Worm (Caenorhabditis elegans) whole organism, young adult: Measurements from ENCODE around the gene F17C11.2.

Experiments
- D2030.7 ChIP-seq: fragments of 200-800 bp; sonication (Bioruptor generic); IDR thresholded peaks from 2 replicates; pipeline ENCODE4 v1.3.6; 2022; ENCODE audit warnings: missing genetic modification reagents, missing genetic modification characterization, missing compliant biosample characterization
- F10E7.11 ChIP-seq: sonication (generic microtip); optimal IDR thresholded peaks from 2 replicates; lab custom pipeline; 2017; ENCODE audit warnings: mild to moderate bottlenecking, missing genetic modification characterization, moderate library complexity, missing compliant biosample characterization
- F37B4.10 ChIP-seq: fragments of 200-800 bp; sonication (Bioruptor generic); IDR thresholded peaks from 2 replicates; pipeline ENCODE4 v1.3.6; 2022; ENCODE audit warnings: missing genetic modification characterization, missing compliant biosample characterization
- F55B11.4 ChIP-seq: sonication (generic microtip); optimal IDR thresholded peaks from 2 replicates; lab custom pipeline; 2016; ENCODE audit warnings: missing compliant biosample characterization, missing genetic modification characterization, borderline replicate concordance; ENCODE audit not compliant: insufficient read depth
- F57C9.4 ChIP-seq: sonication (generic microtip); optimal IDR thresholded peaks from 2 replicates; lab custom pipeline; 2017; ENCODE audit warnings: mild to moderate bottlenecking, missing genetic modification characterization, missing compliant biosample characterization
- K12H6.12 ChIP-seq: fragments of 200-800 bp; sonication (Bioruptor generic); optimal IDR thresholded peaks from 2 replicates; lab custom pipeline; 2018; ENCODE audit warnings: mild to moderate bottlenecking, missing genetic modification characterization, missing compliant biosample characterization
- T07F8.4 ChIP-seq: sonication (generic microtip); optimal IDR thresholded peaks from 2 replicates; lab custom pipeline; 2016; ENCODE audit warnings: mild to moderate bottlenecking, missing genetic modification characterization, moderate library complexity, missing compliant biosample characterization
- T26A5.8 ChIP-seq: sonication (generic microtip); optimal IDR thresholded peaks from 2 replicates; lab custom pipeline; 2016; ENCODE audit warnings: missing genetic modification characterization, missing compliant biosample characterization
- Y67H2A.10 ChIP-seq: fragments of 200-800 bp; sonication (Bioruptor generic); conservative IDR thresholded peaks from 2 replicates; pipeline ENCODE4 v1.3.6; 2022; ENCODE audit warnings: missing genetic modification reagents, missing genetic modification characterization, missing compliant biosample characterization
- Y95B8A.8 ChIP-seq: fragments of 200-800 bp; sonication (Bioruptor generic); IDR thresholded peaks from 2 replicates; pipeline ENCODE4 v1.3.6; 2022; ENCODE audit warnings: missing genetic modification reagents, missing genetic modification characterization, missing compliant biosample characterization
- bed-2 ChIP-seq: fragments of 200-800 bp; sonication (Bioruptor generic); IDR thresholded peaks from 2 replicates; pipeline ENCODE4 v1.3.6; 2022; ENCODE audit warnings: missing genetic modification reagents, missing genetic modification characterization, missing compliant biosample characterization
- ccch-3 ChIP-seq: fragments of 200-800 bp; sonication (Bioruptor generic); optimal IDR thresholded peaks from 2 replicates; lab custom pipeline; 2018; ENCODE audit warnings: mild to moderate bottlenecking, missing genetic modification characterization, missing compliant biosample characterization
- cebp-2 ChIP-seq: fragments of 200-800 bp; sonication (Bioruptor generic); IDR thresholded peaks from 2 replicates; pipeline ENCODE4 v1.3.6; 2022; ENCODE audit warnings: missing genetic modification characterization, missing compliant biosample characterization
- ceh-79 ChIP-seq: sonication (generic microtip); optimal IDR thresholded peaks from 2 replicates; lab custom pipeline; 2017; ENCODE audit warnings: mild to moderate bottlenecking, missing genetic modification characterization, missing compliant biosample characterization
- dox-1 ChIP-seq: fragments of 200-800 bp; sonication (Bioruptor generic); IDR thresholded peaks from 2 replicates; pipeline ENCODE4 v1.3.6; 2022; ENCODE audit warnings: missing genetic modification reagents, missing genetic modification characterization, missing compliant biosample characterization
- dpl-1 ChIP-seq: fragments of 150-350 bp; optimal IDR thresholded peaks from 2 replicates; lab custom pipeline; 2014; ENCODE audit warnings: missing biosample characterization, missing genetic modification reagents, missing genetic modification characterization
- ekl-4 ChIP-seq: fragments of 200-800 bp; sonication (Bioruptor generic); IDR thresholded peaks from 2 replicates; pipeline ENCODE4 v1.3.6; 2022; ENCODE audit warnings: missing genetic modification reagents, missing genetic modification characterization, missing compliant biosample characterization
- let-607 ChIP-seq, 2 experiments: fragments of 200-800 bp in 1 of 2; sonication (Bioruptor generic) in 1 of 2; sonication (generic microtip) in 1 of 2; optimal IDR thresholded peaks; 2 replicates each; lab custom pipeline; 2016 to 2018; ENCODE audit warnings: mild to moderate bottlenecking in 2 of 2, missing compliant biosample characterization in 2 of 2, missing genetic modification characterization in 2 of 2, moderate library complexity in 2 of 2, missing genotype in 1 of 2
- lir-1 ChIP-seq: fragments of 200-800 bp; sonication (Bioruptor generic); conservative IDR thresholded peaks from 2 replicates; pipeline ENCODE4 v1.3.6; 2022; ENCODE audit warnings: missing genetic modification reagents, missing genetic modification characterization, missing compliant biosample characterization
- lsl-1 ChIP-seq: fragments of 200-800 bp; sonication (Bioruptor generic); optimal IDR thresholded peaks from 2 replicates; lab custom pipeline; 2018; ENCODE audit warnings: mild to moderate bottlenecking, missing genetic modification characterization, moderate library complexity, missing compliant biosample characterization
- madf-8 ChIP-seq: fragments of 200-800 bp; sonication (Bioruptor generic); conservative IDR thresholded peaks from 2 replicates; pipeline ENCODE4 v1.3.6; 2022; ENCODE audit warnings: missing genetic modification reagents, missing genetic modification characterization, missing compliant biosample characterization
- mcd-1 ChIP-seq: fragments of 200-800 bp; sonication (Bioruptor generic); IDR thresholded peaks from 2 replicates; pipeline ENCODE4 v1.3.6; 2022; ENCODE audit warnings: missing genetic modification reagents, missing genetic modification characterization, missing compliant biosample characterization
- mel-28 ChIP-seq: sonication (generic microtip); optimal IDR thresholded peaks from 2 replicates; lab custom pipeline; 2016; ENCODE audit warnings: borderline replicate concordance, mild to moderate bottlenecking, missing genetic modification characterization, missing compliant biosample characterization
- nfyb-1 ChIP-seq: fragments of 200-800 bp; sonication (Bioruptor generic); IDR thresholded peaks from 2 replicates; pipeline ENCODE4 v1.3.6; 2022; ENCODE audit warnings: missing genetic modification reagents, missing genetic modification characterization, missing compliant biosample characterization
- nhr-27 ChIP-seq: fragments of 200-800 bp; sonication (Bioruptor generic); optimal IDR thresholded peaks from 2 replicates; lab custom pipeline; 2018; ENCODE audit warnings: mild to moderate bottlenecking, missing genetic modification characterization, moderate library complexity, missing compliant biosample characterization
- nhr-80 ChIP-seq: sonication (generic microtip); optimal IDR thresholded peaks from 2 replicates; lab custom pipeline; 2016; ENCODE audit warnings: missing genetic modification characterization, missing compliant biosample characterization
- rcor-1 ChIP-seq: fragments of 200-800 bp; sonication (Bioruptor generic); IDR thresholded peaks from 2 replicates; pipeline ENCODE4 v1.3.6; 2022; ENCODE audit warnings: missing genetic modification reagents, missing genetic modification characterization, missing compliant biosample characterization
- sdz-38 ChIP-seq: sonication (generic microtip); optimal IDR thresholded peaks from 2 replicates; lab custom pipeline; 2016; ENCODE audit warnings: missing genotype, missing genetic modification characterization, missing compliant biosample characterization
- snpc-1.3 ChIP-seq: sonication (generic microtip); optimal IDR thresholded peaks from 2 replicates; lab custom pipeline; 2017; ENCODE audit warnings: missing genetic modification characterization, mild to moderate bottlenecking, missing compliant biosample characterization, antibody characterized with exemption, moderate library complexity, missing genotype, missing genetic modification reagents; ENCODE audit not compliant: insufficient read depth
- snpc-4 ChIP-seq, 5 experiments: fragments of 150-350 bp in 1 of 5; sonication (generic microtip) in 4 of 5; optimal IDR thresholded peaks; 2 replicates each; lab custom pipeline; 2014 to 2018; ENCODE audit warnings: missing genetic modification characterization in 5 of 5, missing biosample characterization in 3 of 5, antibody characterized with exemption in 2 of 5, mild to moderate bottlenecking in 2 of 5, missing compliant biosample characterization in 2 of 5, missing genotype in 2 of 5, moderate library complexity in 2 of 5, missing genetic modification reagents in 1 of 5
- zim-3 ChIP-seq: sonication (generic microtip); optimal IDR thresholded peaks from 2 replicates; lab custom pipeline; 2017; ENCODE audit warnings: mild to moderate bottlenecking, missing genetic modification characterization, moderate library complexity, missing compliant biosample characterization
- ztf-18 ChIP-seq: sonication (generic microtip); optimal IDR thresholded peaks from 2 replicates; lab custom pipeline; 2016; ENCODE audit warnings: missing genotype, mild to moderate bottlenecking, missing genetic modification characterization, missing compliant biosample characterization
- ztf-25 ChIP-seq: fragments of 200-800 bp; sonication (Bioruptor generic); IDR thresholded peaks from 2 replicates; pipeline ENCODE4 v1.3.6; 2022; ENCODE audit warnings: missing genetic modification reagents, missing genetic modification characterization, missing compliant biosample characterization
- ztf-26 ChIP-seq: sonication (generic microtip); optimal IDR thresholded peaks from 2 replicates; lab custom pipeline; 2017; ENCODE audit warnings: missing genetic modification characterization, missing compliant biosample characterization
- ztf-3 ChIP-seq: fragments of 200-800 bp; sonication (Bioruptor generic); optimal IDR thresholded peaks from 2 replicates; lab custom pipeline; 2018; ENCODE audit warnings: mild to moderate bottlenecking, missing genetic modification characterization, missing compliant biosample characterization

The F17C11.2 gene

DNA sequence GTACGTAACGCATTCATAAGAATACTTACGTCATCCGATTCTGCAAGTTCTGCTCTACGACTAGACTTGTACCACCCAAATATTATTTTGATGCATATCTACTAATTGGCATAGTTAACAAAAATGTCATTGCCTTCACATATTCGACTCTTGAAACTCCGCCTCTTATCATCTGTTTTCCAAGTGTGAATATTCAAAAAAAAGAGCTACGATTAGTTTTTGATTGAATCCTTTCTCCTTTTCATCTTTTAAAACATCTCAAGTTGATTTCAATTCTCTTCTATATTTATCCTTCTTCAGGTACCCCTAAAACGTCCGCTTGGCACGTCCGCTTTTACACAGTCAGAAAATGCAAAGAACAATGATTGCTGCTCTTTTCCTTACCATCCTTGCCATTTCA is at the start of gene F17C11.2:
F17C11.2 (plus strand) TSS at position 301 of the 400 bp plus-strand sequence.
- TF ChIP-seq F57C9.4 (tag; lab: Kevin White, UChicago) (no peak), ztf-26 (tag; lab: Kevin White, UChicago) (no peak), snpc-1.3 (no peak), dox-1 (GFP tag; lab: Robert Waterston, UW) (no peak), mcd-1 (GFP tag; lab: Robert Waterston, UW) (no peak), ceh-79 (tag; lab: Kevin White, UChicago) (no peak), ccch-3 (GFP tag; lab: Kevin White, UChicago) (no peak), F10E7.11 (tag; lab: Kevin White, UChicago) (no peak)

ce11 chrV:10898629-10899028 is 49.4 kb upstream of the F17C11.2 start:
- TF ChIP-seq ztf-25 (GFP tag; lab: Robert Waterston, UW) (no peak), lir-1 (GFP tag; lab: Robert Waterston, UW) (no peak), rcor-1 (GFP tag; lab: Robert Waterston, UW) (no peak), ekl-4 (GFP tag; lab: Robert Waterston, UW) (no peak), lsl-1 (GFP tag; lab: Kevin White, UChicago) (no peak), ztf-18 (tag; lab: Kevin White, UChicago) (no peak), mel-28 (no peak), zim-3 (tag; lab: Kevin White, UChicago) (no peak), Y95B8A.8 (GFP tag; lab: Robert Waterston, UW) (no peak), F37B4.10 (GFP tag; lab: Robert Waterston, UW) (no peak), Y67H2A.10 (GFP tag; lab: Robert Waterston, UW) (no peak)

DNA sequence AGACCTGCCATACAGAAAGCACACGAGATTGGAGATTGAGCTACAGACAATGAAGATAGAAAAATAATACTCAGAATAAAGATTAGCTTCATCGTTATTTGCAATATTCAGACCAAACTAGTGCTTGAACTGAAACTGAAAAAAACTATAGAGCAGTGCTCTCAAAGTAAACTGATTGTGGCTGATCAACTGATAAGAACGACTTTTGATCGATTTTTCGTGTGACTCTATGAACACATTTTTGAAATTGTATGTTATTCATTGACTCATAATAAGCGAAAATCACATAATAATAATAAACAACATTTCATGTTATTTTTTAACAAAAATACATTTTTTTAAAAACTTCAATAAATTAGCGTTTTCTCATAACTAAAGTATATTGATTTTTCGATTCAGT is 46.9 kb upstream of the F17C11.2 start, which contains the start of gene spp-16:
spp-16 (minus strand) TSS at position 179 of the 400 bp plus-strand sequence.
- peak; percentile 50 for TF ChIP-seq nhr-80
- no peak for TF ChIP-seq sdz-38 (tag; lab: Kevin White, UChicago)

DNA sequence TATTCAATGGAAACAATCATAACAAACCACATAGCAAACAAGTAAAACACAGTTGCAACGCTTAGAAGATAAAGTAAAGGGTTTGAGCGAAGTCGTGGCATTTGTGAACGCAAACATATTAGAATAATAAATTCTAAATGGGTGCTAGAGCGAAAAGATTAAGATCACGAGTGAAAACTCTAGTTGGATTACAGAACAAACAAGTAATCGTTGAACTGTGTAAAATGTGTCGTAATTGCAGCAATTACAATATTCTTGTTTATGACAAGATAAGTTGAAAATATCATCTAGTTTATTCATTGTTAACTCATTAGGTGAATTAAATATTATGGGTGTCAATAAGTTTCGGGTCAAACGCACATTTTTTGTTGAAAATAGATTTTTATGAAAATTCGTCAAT is 45.3 kb upstream of the F17C11.2 start, which contains the start of gene F32D8.8:
F32D8.8 (minus strand) TSS at position 101 of the 400 bp plus-strand sequence.
- TF ChIP-seq K12H6.12 (tag; lab: Kevin White, UChicago): no peak
- TF ChIP-seq nfyb-1 (GFP tag; lab: Robert Waterston, UW): no peak
- TF ChIP-seq ztf-3 (GFP tag; lab: Kevin White, UChicago): no peak
- TF ChIP-seq bed-2 (GFP tag; lab: Robert Waterston, UW): no peak
- no peak for TF ChIP-seq T26A5.8 (tag; lab: Kevin White, UChicago)
- TF ChIP-seq nhr-27 (tag; lab: Kevin White, UChicago): no peak
- no peak for TF ChIP-seq F57C9.4 (tag; lab: Kevin White, UChicago)
- TF ChIP-seq let-607 (tag; optimal IDR thresholded peaks at IDR 0.05; lab: Kevin White, UChicago): no peak
- no peak for TF ChIP-seq dpl-1 (GFP tag; lab: Kevin White, UChicago)

DNA sequence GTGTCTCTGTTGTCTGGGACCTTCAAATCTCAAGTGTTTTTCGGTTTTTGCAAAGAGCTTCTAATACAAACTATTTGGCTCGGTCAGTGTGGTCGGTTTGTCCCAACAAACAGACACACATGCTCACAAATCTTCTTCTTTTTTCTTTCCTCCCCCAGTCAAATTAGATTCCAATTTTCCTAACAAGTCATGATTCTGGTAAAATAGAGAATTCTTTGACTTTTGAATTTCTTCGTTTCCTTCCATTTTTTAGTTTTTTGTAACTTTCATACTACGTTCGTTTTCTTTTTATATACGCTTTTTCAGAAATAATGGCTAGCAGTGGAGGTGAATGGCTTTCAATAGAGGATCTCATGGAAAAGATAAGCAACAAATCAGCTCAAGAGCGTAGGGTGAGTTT is 44.3 kb upstream of the F17C11.2 start, which contains the start of gene F32D8.15:
F32D8.15 (plus strand) TSS at position 301 of the 400 bp plus-strand sequence.
- TF ChIP-seq cebp-2 (GFP tag; lab: Robert Waterston, UW) (no peak), F55B11.4 (no peak), snpc-4 (GFP tag; optimal IDR thresholded peaks at IDR 0.05; lab: Kevin White, UChicago) (no peak), snpc-4 (tag; optimal IDR thresholded peaks at IDR 0.05; lab: Kevin White, UChicago) (no peak), F37B4.10 (GFP tag; lab: Robert Waterston, UW) (no peak), D2030.7 (no peak), T07F8.4 (tag; lab: Kevin White, UChicago) (no peak), madf-8 (no peak)
